Worm (Caenorhabditis elegans) whole organism, L1 larva: Measurements from ENCODE around the gene dsl-6.
"Not testable (repeated sequence)": the region's sequence is repeated elsewhere in the genome, so short reads cannot be mapped to it uniquely, and the experiment has no call there.

ENCODE experiments used
- F16B12.6 ChIP-seq: fragments of 150-350 bp; optimal IDR thresholded peaks from 2 replicates; lab custom pipeline; 2014; ENCODE audit warnings: missing biosample characterization, missing genetic modification characterization
- ces-1 ChIP-seq: fragments of 150-350 bp; optimal IDR thresholded peaks from 2 replicates; lab custom pipeline; 2014; ENCODE audit warnings: missing biosample characterization, missing genetic modification reagents, missing genetic modification characterization
- nhr-28 ChIP-seq: fragments of 150-350 bp; optimal IDR thresholded peaks from 2 replicates; lab custom pipeline; 2014; ENCODE audit warnings: missing biosample characterization, missing genetic modification characterization
- snpc-4 ChIP-seq: fragments of 150-350 bp; optimal IDR thresholded peaks from 2 replicates; lab custom pipeline; 2014; ENCODE audit warnings: missing biosample characterization, missing genetic modification characterization
- sox-4 ChIP-seq: sonication (generic microtip); optimal IDR thresholded peaks from 2 replicates; lab custom pipeline; 2016; ENCODE audit warnings: missing genetic modification characterization, missing compliant biosample characterization
- ztf-11 ChIP-seq, 2 experiments: sonication (generic microtip); optimal IDR thresholded peaks; 2 replicates each; lab custom pipeline; 2016 to 2017; ENCODE audit warnings: missing genetic modification characterization in 2 of 2, missing biosample characterization in 1 of 2, missing compliant biosample characterization in 1 of 2
- ztf-4 ChIP-seq: fragments of 150-350 bp; optimal IDR thresholded peaks from 2 replicates; lab custom pipeline; 2014; ENCODE audit warnings: missing biosample characterization, missing genetic modification characterization

DNA sequence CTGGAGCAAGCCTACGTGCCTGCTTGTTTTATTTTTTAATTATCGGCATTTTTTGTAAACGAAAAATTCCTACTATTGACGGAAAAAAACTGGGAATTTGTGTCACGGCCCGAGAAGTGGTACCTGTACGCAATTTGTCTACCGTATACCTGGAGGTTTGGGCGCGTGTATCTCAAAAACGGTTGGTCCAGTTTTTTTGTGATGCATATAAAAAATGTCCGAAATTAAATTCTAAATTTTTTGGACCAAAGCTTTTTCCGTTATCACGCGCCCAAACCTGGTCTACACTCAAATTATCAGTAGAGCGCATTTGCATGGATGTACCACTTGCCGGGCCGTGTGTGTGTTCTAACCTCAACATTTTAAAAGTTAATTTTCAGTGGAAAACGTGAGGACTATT is 18.6 kb upstream of the dsl-6 start, which contains the start of gene F22B3.5:
- not testable (repeated sequence) for TF ChIP-seq ces-1; F16B12.6 (tag; lab: Kevin White, UChicago); sox-4 (tag; lab: Kevin White, UChicago); ztf-4 (tag; lab: Kevin White, UChicago); nhr-28 (tag; lab: Kevin White, UChicago); snpc-4 (tag; lab: Kevin White, UChicago); ztf-11 (tag; optimal IDR thresholded peaks at IDR 0.05; lab: Kevin White, UChicago)
